Fruit fly (Drosophila melanogaster): Measurements from ENCODE around the gene CG45122.

DNA sequence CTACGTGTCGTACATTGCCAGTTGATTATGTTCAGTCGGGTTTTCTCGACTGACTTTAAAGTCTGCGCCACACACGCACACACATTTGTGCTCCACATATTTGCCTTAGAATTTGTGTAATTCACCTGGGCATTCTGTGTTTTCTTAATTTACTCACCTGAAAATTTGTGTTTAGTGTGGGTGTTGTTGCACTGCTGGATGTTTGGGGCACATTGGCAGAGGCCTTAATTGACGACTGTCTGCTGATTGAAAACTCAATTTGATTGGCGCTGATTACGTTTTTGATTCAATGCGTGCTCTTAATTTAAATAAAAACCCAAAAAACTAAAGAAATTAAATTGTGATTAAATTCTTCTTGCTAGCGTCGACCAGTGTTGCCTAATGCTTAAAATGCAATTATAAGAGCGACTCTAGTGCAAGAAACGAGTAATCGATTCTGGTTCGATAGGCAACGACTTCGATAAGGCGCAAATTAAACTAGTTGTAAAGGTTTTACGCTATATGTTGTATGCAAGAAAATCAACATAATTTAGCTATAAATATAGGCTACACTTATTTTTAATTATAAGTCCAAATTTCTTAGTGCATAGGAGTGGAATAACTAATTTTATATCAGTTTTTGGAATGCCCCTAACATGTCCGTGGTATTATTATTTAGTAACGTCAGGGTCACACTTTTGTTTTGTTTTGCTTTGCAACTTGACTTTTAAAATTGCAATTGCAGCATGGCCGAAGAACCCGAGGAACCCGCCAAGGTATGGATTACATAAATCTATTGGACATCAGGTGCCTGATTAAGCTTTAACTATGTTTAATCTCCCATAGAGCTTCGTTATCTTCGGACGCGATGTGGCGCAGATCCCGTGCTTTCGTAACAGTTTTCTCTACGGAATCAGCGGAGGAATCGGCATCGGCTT lies 13.4 kb upstream of the CG45122 start, which contains the start of the genes CG46281 and CG46280:
- TF ChIP-seq hbn (GFP tag; IDR thresholded peaks at IDR 0.05; ENCODE audit: partially characterized antibody) (peak; percentile 40; the same call in 1 of the 2 replicates), CG5245 (GFP tag; optimal IDR thresholded peaks at IDR 0.05) (no peak), Mes4 (GFP tag; optimal IDR thresholded peaks at IDR 0.05) (no peak), CG7928 (GFP tag; optimal IDR thresholded peaks at IDR 0.05) (no peak), CG4730 (GFP tag; IDR thresholded peaks at IDR 0.05) (no peak), Meics (GFP tag; optimal IDR thresholded peaks at IDR 0.05) (no peak), al (GFP tag; IDR thresholded peaks at IDR 0.05) (no peak), eve (GFP tag; optimal IDR thresholded peaks at IDR 0.05) (no peak), Kr (GFP tag; optimal IDR thresholded peaks at IDR 0.05) (no peak), ro (GFP tag; IDR thresholded peaks at IDR 0.05) (no peak), ac (GFP tag; optimal IDR thresholded peaks at IDR 0.05) (no peak), CG6689 (GFP tag; IDR thresholded peaks at IDR 0.05) (no peak), CG8924 (tag; optimal IDR thresholded peaks at IDR 0.05) (no peak), CG3847 (GFP tag; IDR thresholded peaks at IDR 0.05) (0 out of 2 replicates have a peak, but pooled peaks have one; percentile 36)
